Fruit fly (Drosophila melanogaster) whole organism, embryonic: ENCODE results near the gene galla-2.

ENCODE experiments used
- Asciz ChIP-seq: fragments of 200-800 bp; sonication (Bioruptor generic); optimal IDR thresholded peaks from 2 replicates; lab custom pipeline; 2017; ENCODE audit warnings: missing biosample characterization, mild to moderate bottlenecking, missing genetic modification characterization, missing genetic modification reagents
- Atf-2 ChIP-seq: fragments of 200-800 bp; sonication (Bioruptor generic); optimal IDR thresholded peaks from 2 replicates; lab custom pipeline; 2016; ENCODE audit warnings: missing biosample characterization, missing genetic modification characterization
- CG10147 ChIP-seq: fragments of 200-800 bp; sonication (Bioruptor generic); optimal IDR thresholded peaks from 2 replicates; lab custom pipeline; 2019; ENCODE audit warnings: missing biosample characterization, mild to moderate bottlenecking, missing genetic modification characterization, moderate library complexity
- CG13624 ChIP-seq: fragments of 200-800 bp; sonication (Bioruptor generic); optimal IDR thresholded peaks from 2 replicates; lab custom pipeline; 2016; ENCODE audit warnings: missing biosample characterization, missing genetic modification characterization
- CG13775 ChIP-seq: fragments of 200-800 bp; sonication (Bioruptor generic); optimal IDR thresholded peaks from 3 replicates; lab custom pipeline; 2017; ENCODE audit warnings: missing biosample characterization, mild to moderate bottlenecking, missing genetic modification characterization
- CG14050 ChIP-seq: fragments of 200-800 bp; sonication (Bioruptor generic); IDR thresholded peaks from 3 replicates; pipeline ENCODE4 v1.3.6; 2022; ENCODE audit warnings: missing biosample characterization, missing genetic modification characterization
- CG14441 ChIP-seq: fragments of 200-800 bp; sonication (Bioruptor generic); IDR thresholded peaks from 2 replicates; pipeline ENCODE4 v1.3.6; 2022; ENCODE audit warnings: missing biosample characterization, missing genetic modification characterization
- CG1603 ChIP-seq: fragments of 200-800 bp; sonication (Bioruptor generic); optimal IDR thresholded peaks from 2 replicates; lab custom pipeline; 2019; ENCODE audit warnings: missing biosample characterization, mild to moderate bottlenecking, missing genetic modification characterization, moderate library complexity
- CG17385 ChIP-seq: fragments of 200-800 bp; sonication (Bioruptor generic); optimal IDR thresholded peaks from 3 replicates; lab custom pipeline; 2018; ENCODE audit warnings: missing biosample characterization, mild to moderate bottlenecking, missing genetic modification characterization
- CG17912 ChIP-seq: fragments of 200-800 bp; sonication (Bioruptor generic); optimal IDR thresholded peaks from 2 replicates; lab custom pipeline; 2018; ENCODE audit warnings: missing biosample characterization, mild to moderate bottlenecking, missing genetic modification characterization
- CG18476 ChIP-seq: fragments of 200-800 bp; sonication (Bioruptor generic); optimal IDR thresholded peaks from 2 replicates; lab custom pipeline; 2016; ENCODE audit warnings: missing biosample characterization, mild to moderate bottlenecking, missing genetic modification characterization
- CG2712 ChIP-seq: fragments of 200-800 bp; optimal IDR thresholded peaks from 3 replicates; lab custom pipeline; 2019; ENCODE audit warnings: missing biosample characterization, mild to moderate bottlenecking, missing genetic modification characterization, moderate library complexity
- CG30431 ChIP-seq: fragments of 200-800 bp; sonication (Bioruptor generic); optimal IDR thresholded peaks from 2 replicates; lab custom pipeline; 2017; ENCODE audit warnings: missing biosample characterization, missing genetic modification characterization
- CG33213 ChIP-seq: fragments of 200-800 bp; sonication (Bioruptor generic); optimal IDR thresholded peaks from 3 replicates; lab custom pipeline; 2016; ENCODE audit warnings: missing biosample characterization, missing genetic modification characterization
- CG34422 ChIP-seq: fragments of 200-800 bp; sonication (Bioruptor generic); IDR thresholded peaks from 3 replicates; pipeline ENCODE4 v1.3.6; 2022; ENCODE audit warnings: missing biosample characterization, missing genetic modification characterization
- CG6254 ChIP-seq: fragments of 200-800 bp; sonication (Bioruptor generic); optimal IDR thresholded peaks from 3 replicates; lab custom pipeline; 2017; ENCODE audit warnings: mild to moderate bottlenecking, missing biosample characterization, missing genetic modification reagents, missing genetic modification characterization
- CG7357 ChIP-seq: fragments of 200-800 bp; sonication (Bioruptor generic); IDR thresholded peaks from 3 replicates; pipeline ENCODE4 v1.3.6; 2022; ENCODE audit warnings: missing biosample characterization, missing genetic modification characterization
- CG7928 ChIP-seq: fragments of 200-800 bp; sonication (Bioruptor generic); optimal IDR thresholded peaks from 2 replicates; lab custom pipeline; 2017; ENCODE audit warnings: missing biosample characterization, mild to moderate bottlenecking, missing genetic modification characterization
- CG8290 ChIP-seq, 3 experiments: fragments of 200-800 bp; sonication (Bioruptor generic); optimal IDR thresholded peaks; 2 replicates each; lab custom pipeline; 2016 to 2019; ENCODE audit warnings: missing biosample characterization in 3 of 3, missing genetic modification characterization in 3 of 3, mild to moderate bottlenecking in 2 of 3, moderate library complexity in 1 of 3
- CG8944 ChIP-seq: fragments of 200-800 bp; sonication (Bioruptor generic); optimal IDR thresholded peaks from 3 replicates; lab custom pipeline; 2016; ENCODE audit warnings: missing biosample characterization, missing genetic modification characterization
- Camta ChIP-seq: fragments of 200-800 bp; sonication (Bioruptor generic); optimal IDR thresholded peaks from 2 replicates; lab custom pipeline; 2016; ENCODE audit warnings: missing biosample characterization, missing genetic modification characterization
- Chrac-16 ChIP-seq: fragments of 200-800 bp; sonication (Bioruptor generic); optimal IDR thresholded peaks from 3 replicates; lab custom pipeline; 2016; ENCODE audit warnings: missing biosample characterization, missing genetic modification characterization
- Dp ChIP-seq: fragments of 200-800 bp; sonication (Bioruptor generic); optimal IDR thresholded peaks from 2 replicates; lab custom pipeline; 2018; ENCODE audit warnings: missing biosample characterization, mild to moderate bottlenecking, missing genetic modification characterization, moderate library complexity
- E2f1 ChIP-seq: fragments of 200-800 bp; sonication (Bioruptor generic); IDR thresholded peaks from 2 replicates; pipeline ENCODE4 v1.3.6; 2022; ENCODE audit warnings: missing biosample characterization, missing genetic modification characterization
- ERR ChIP-seq: fragments of 200-800 bp; sonication (Bioruptor generic); optimal IDR thresholded peaks from 2 replicates; lab custom pipeline; 2016; ENCODE audit warnings: missing biosample characterization, missing genetic modification characterization
- H15 ChIP-seq: fragments of 200-800 bp; sonication (Bioruptor generic); IDR thresholded peaks from 3 replicates; pipeline ENCODE4 v1.3.6; 2022; ENCODE audit warnings: missing biosample characterization, missing genetic modification characterization
- Hr3 ChIP-seq: fragments of 200-800 bp; sonication (Bioruptor generic); optimal IDR thresholded peaks from 3 replicates; lab custom pipeline; 2016; ENCODE audit warnings: missing biosample characterization, missing genetic modification characterization
- MTF-1 ChIP-seq: fragments of 200-800 bp; sonication (Bioruptor generic); optimal IDR thresholded peaks from 2 replicates; lab custom pipeline; 2018; ENCODE audit warnings: missing biosample characterization, mild to moderate bottlenecking, missing genetic modification characterization, borderline replicate concordance
- NC2β ChIP-seq: fragments of 200-800 bp; sonication (Bioruptor generic); optimal IDR thresholded peaks from 2 replicates; lab custom pipeline; 2016; ENCODE audit warnings: missing biosample characterization, missing genetic modification characterization
- Pdp1 ChIP-seq, 2 experiments: fragments of 200-800 bp; sonication (Bioruptor generic); optimal IDR thresholded peaks; 3 replicates each; lab custom pipeline; 2016; ENCODE audit warnings: missing biosample characterization in 2 of 2, missing genetic modification characterization in 2 of 2, mild to moderate bottlenecking in 1 of 2, moderate library complexity in 1 of 2
- Rfx ChIP-seq: fragments of 200-800 bp; sonication (Bioruptor generic); IDR thresholded peaks from 2 replicates; pipeline ENCODE4 v1.3.6; 2022; ENCODE audit warnings: missing biosample characterization, missing genetic modification characterization
- Vsx1 ChIP-seq: fragments of 200-800 bp; sonication (Bioruptor generic); optimal IDR thresholded peaks from 2 replicates; lab custom pipeline; 2017; ENCODE audit warnings: missing biosample characterization, mild to moderate bottlenecking, missing genetic modification characterization, missing genetic modification reagents
- abd-A ChIP-seq: fragments of 200-800 bp; sonication (Bioruptor generic); optimal IDR thresholded peaks from 3 replicates; lab custom pipeline; 2019; ENCODE audit warnings: missing biosample characterization, mild to moderate bottlenecking, missing genetic modification characterization, moderate library complexity
- bab2 ChIP-seq: fragments of 200-800 bp; sonication (Bioruptor generic); optimal IDR thresholded peaks from 2 replicates; lab custom pipeline; 2016; ENCODE audit warnings: missing biosample characterization, missing genetic modification characterization
- bsh ChIP-seq, 2 experiments: fragments of 200-800 bp; sonication (Bioruptor generic); optimal IDR thresholded peaks; 2 replicates each; lab custom pipeline; 2017 to 2018; ENCODE audit warnings: mild to moderate bottlenecking in 2 of 2, missing biosample characterization in 2 of 2, missing genetic modification characterization in 2 of 2, moderate library complexity in 1 of 2
- chn ChIP-seq: fragments of 200-800 bp; sonication (Bioruptor generic); optimal IDR thresholded peaks from 2 replicates; lab custom pipeline; 2016; ENCODE audit warnings: missing biosample characterization, missing genetic modification characterization
- dmrt99B ChIP-seq: fragments of 200-800 bp; sonication (Bioruptor generic); optimal IDR thresholded peaks from 2 replicates; lab custom pipeline; 2018; ENCODE audit warnings: missing biosample characterization, mild to moderate bottlenecking, missing genetic modification characterization, moderate library complexity
- ems ChIP-seq: fragments of 200-800 bp; sonication (Bioruptor generic); optimal IDR thresholded peaks from 3 replicates; lab custom pipeline; 2016; ENCODE audit warnings: missing biosample characterization, missing genetic modification characterization
- fd102C ChIP-seq: fragments of 200-800 bp; sonication (Bioruptor generic); optimal IDR thresholded peaks from 2 replicates; lab custom pipeline; 2018; ENCODE audit warnings: missing biosample characterization, mild to moderate bottlenecking, missing genetic modification characterization, moderate library complexity
- ftz-f1 ChIP-seq: fragments of 200-800 bp; sonication (Bioruptor generic); optimal IDR thresholded peaks from 2 replicates; lab custom pipeline; 2016; ENCODE audit warnings: missing biosample characterization, missing genetic modification characterization
- gfzf ChIP-seq: fragments of 200-800 bp; sonication (Bioruptor generic); optimal IDR thresholded peaks from 2 replicates; lab custom pipeline; 2016; ENCODE audit warnings: missing biosample characterization, mild to moderate bottlenecking, missing genetic modification characterization, moderate library complexity
- gsb-n ChIP-seq: fragments of 200-800 bp; sonication (Bioruptor generic); optimal IDR thresholded peaks from 3 replicates; lab custom pipeline; 2018; ENCODE audit warnings: missing biosample characterization, mild to moderate bottlenecking, missing genetic modification characterization
- knrl ChIP-seq: fragments of 200-800 bp; sonication (Bioruptor generic); IDR thresholded peaks from 3 replicates; pipeline ENCODE4 v1.3.6; 2022; ENCODE audit warnings: missing biosample characterization, missing genetic modification characterization; ENCODE audit not compliant: partially characterized antibody
- lilli ChIP-seq: fragments of 200-800 bp; sonication (Bioruptor generic); optimal IDR thresholded peaks from 3 replicates; lab custom pipeline; 2016; ENCODE audit warnings: missing biosample characterization, missing genetic modification characterization
- nerfin-2 ChIP-seq: fragments of 200-800 bp; sonication (Bioruptor generic); IDR thresholded peaks from 2 replicates; pipeline ENCODE4 v1.3.6; 2022; ENCODE audit warnings: missing biosample characterization, missing genetic modification characterization; ENCODE audit not compliant: partially characterized antibody
- pita ChIP-seq: fragments of 200-800 bp; sonication (Bioruptor generic); optimal IDR thresholded peaks from 2 replicates; lab custom pipeline; 2017; ENCODE audit warnings: missing biosample characterization, mild to moderate bottlenecking, missing genetic modification characterization
- sima ChIP-seq: fragments of 200-800 bp; sonication (Bioruptor generic); optimal IDR thresholded peaks from 2 replicates; lab custom pipeline; 2016; ENCODE audit warnings: missing biosample characterization, missing genetic modification characterization
- sisA ChIP-seq: fragments of 200-800 bp; sonication (Bioruptor generic); IDR thresholded peaks from 2 replicates; pipeline ENCODE4 v1.3.6; 2022; ENCODE audit warnings: missing biosample characterization, missing genetic modification characterization
- ssp ChIP-seq: fragments of 200-800 bp; sonication (Bioruptor generic); IDR thresholded peaks from 2 replicates; pipeline ENCODE4 v1.3.6; 2022; ENCODE audit warnings: missing biosample characterization, missing genetic modification characterization
- toy ChIP-seq: fragments of 200-800 bp; sonication (Bioruptor generic); IDR thresholded peaks from 2 replicates; pipeline ENCODE4 v1.3.6; 2022; ENCODE audit warnings: missing biosample characterization, missing genetic modification characterization

galla-2 gene

dm6 chr3L:10899087-10899511 is 16.4 kb downstream of the galla-2 start, which contains the start of gene Aps (continued):
- TF ChIP-seq CG10147 (GFP tag; lab: Kevin White, UChicago): peak; percentile 42
- TF ChIP-seq CG33213 (GFP tag; lab: Kevin White, UChicago): peak; percentile 6
- TF ChIP-seq pita (GFP tag; lab: Kevin White, UChicago): peak; percentile 81
- no peak for TF ChIP-seq nerfin-2 (GFP tag; lab: Robert Waterston, UW)
- peak; percentile 2 for TF ChIP-seq CG17385
- TF ChIP-seq CG30431 (GFP tag; lab: Kevin White, UChicago): peak; percentile 16
- peak; percentile 60 for TF ChIP-seq Hr3 (GFP tag; lab: Kevin White, UChicago)
- TF ChIP-seq E2f1 (GFP tag; lab: Robert Waterston, UW): no peak; the same call in 1 of the 2 replicates
- no peak for TF ChIP-seq ftz-f1 (GFP tag; lab: Kevin White, UChicago)
- no peak for TF ChIP-seq Asciz
- peak; percentile 36 for TF ChIP-seq Atf-2
- peak; percentile 65 for TF ChIP-seq Chrac-16 (GFP tag; lab: Kevin White, UChicago)
- TF ChIP-seq CG14050 (GFP tag; lab: Robert Waterston, UW): peak; percentile 22; the same call in 1 of the 3 replicates
- TF ChIP-seq Pdp1 (GFP tag; optimal IDR thresholded peaks at IDR 0.05; lab: Kevin White, UChicago): peak; percentile 47 to 65
- peak; percentile 55 for TF ChIP-seq bab2 (GFP tag; lab: Kevin White, UChicago)
- TF ChIP-seq Vsx1: peak; percentile 99
- TF ChIP-seq CG8290 (GFP tag; optimal IDR thresholded peaks at IDR 0.05; lab: Kevin White, UChicago): peak; percentile 17
- no peak for TF ChIP-seq CG8290 (tag; optimal IDR thresholded peaks at IDR 0.05; lab: Kevin White, UChicago)
- peak; percentile 44 for TF ChIP-seq Dp (GFP tag; lab: Kevin White, UChicago)
- peak; percentile 28; the same call in 1 of the 2 replicates for TF ChIP-seq ssp (GFP tag; lab: Robert Waterston, UW)
- no peak for TF ChIP-seq ERR (GFP tag; lab: Kevin White, UChicago)
- peak; percentile 59 for TF ChIP-seq H15 (GFP tag; lab: Robert Waterston, UW)
- TF ChIP-seq toy: no peak
- peak; percentile 40 for TF ChIP-seq lilli (GFP tag; lab: Kevin White, UChicago)
- peak; percentile 31 for TF ChIP-seq ems (GFP tag; lab: Kevin White, UChicago)
- no peak for TF ChIP-seq sima (GFP tag; lab: Kevin White, UChicago)
- peak; percentile 53; the same call in 1 of the 3 replicates for TF ChIP-seq knrl (GFP tag; lab: Robert Waterston, UW)
- peak; percentile 27 for TF ChIP-seq abd-A (tag; lab: Kevin White, UChicago)
- peak; percentile 24 for TF ChIP-seq Camta (GFP tag; lab: Kevin White, UChicago)
- peak; percentile 15 for TF ChIP-seq dmrt99B (tag; lab: Kevin White, UChicago)
- TF ChIP-seq gfzf (GFP tag; lab: Kevin White, UChicago): peak; percentile 86
- peak; percentile 61 for TF ChIP-seq CG2712 (tag; lab: Kevin White, UChicago)
- peak; percentile 35 for TF ChIP-seq chn (GFP tag; lab: Kevin White, UChicago)
- TF ChIP-seq gsb-n (tag; lab: Kevin White, UChicago): peak; percentile 45
- TF ChIP-seq MTF-1 (GFP tag; lab: Kevin White, UChicago): no peak
- peak; percentile 49 for TF ChIP-seq sisA (GFP tag; lab: Robert Waterston, UW)
- TF ChIP-seq CG7928: no peak
- TF ChIP-seq CG1603: peak; percentile 29
- TF ChIP-seq Rfx: peak; percentile 78
- peak; percentile 16 for TF ChIP-seq CG18476 (GFP tag; lab: Kevin White, UChicago)
- peak; percentile 28 for TF ChIP-seq CG8944 (GFP tag; lab: Kevin White, UChicago)
- peak; percentile 47 for TF ChIP-seq CG17912 (GFP tag; lab: Kevin White, UChicago)
- TF ChIP-seq CG13624: peak; percentile 23
- no peak for TF ChIP-seq CG6254 (GFP tag; lab: Kevin White, UChicago)
- peak; percentile 16; the same call in 1 of the 3 replicates for TF ChIP-seq CG34422 (GFP tag; lab: Robert Waterston, UW)
- peak; percentile 30 for TF ChIP-seq CG13775 (GFP tag; lab: Kevin White, UChicago)
- TF ChIP-seq NC2β: peak; percentile 12
- TF ChIP-seq CG14441 (GFP tag; lab: Robert Waterston, UW): peak; percentile 38; the same call in 1 of the 2 replicates
- no peak for TF ChIP-seq fd102C (GFP tag; lab: Kevin White, UChicago)
- TF ChIP-seq CG7357 (GFP tag; lab: Robert Waterston, UW): no peak
- TF ChIP-seq bsh (GFP tag; optimal IDR thresholded peaks at IDR 0.05; lab: Kevin White, UChicago): peak in 1 of 2 experiments; percentile 21
